Fruit fly (Drosophila melanogaster) whole organism, embryonic: ENCODE data around the gene ry.

Experiments
- Bgb ChIP-seq: fragments of 200-800 bp; sonication (Bioruptor generic); IDR thresholded peaks from 2 replicates; pipeline ENCODE4 v1.3.6; 2022; ENCODE audit warnings: missing biosample characterization, missing genetic modification characterization; ENCODE audit not compliant: partially characterized antibody
- CG10209 ChIP-seq: fragments of 200-800 bp; sonication (Bioruptor generic); optimal IDR thresholded peaks from 3 replicates; lab custom pipeline; 2017; ENCODE audit warnings: missing biosample characterization, mild to moderate bottlenecking, missing genetic modification characterization, missing genetic modification reagents
- CG10979 ChIP-seq: fragments of 200-800 bp; sonication (Bioruptor generic); optimal IDR thresholded peaks from 2 replicates; lab custom pipeline; 2018; ENCODE audit warnings: missing biosample characterization, mild to moderate bottlenecking, missing genetic modification characterization, moderate library complexity
- CG11456 ChIP-seq: fragments of 200-800 bp; sonication (Bioruptor generic); IDR thresholded peaks from 3 replicates; pipeline ENCODE4 v1.3.6; 2022; ENCODE audit warnings: missing biosample characterization, missing genetic modification characterization
- CG11504 ChIP-seq: fragments of 200-800 bp; sonication (Bioruptor generic); optimal IDR thresholded peaks from 3 replicates; lab custom pipeline; 2019; ENCODE audit warnings: missing biosample characterization, mild to moderate bottlenecking, missing genetic modification characterization, moderate library complexity
- CG12744 ChIP-seq: fragments of 200-800 bp; sonication (Bioruptor generic); optimal IDR thresholded peaks from 2 replicates; lab custom pipeline; 2016; ENCODE audit warnings: missing biosample characterization, missing genetic modification characterization
- CG14050 ChIP-seq: fragments of 200-800 bp; sonication (Bioruptor generic); IDR thresholded peaks from 3 replicates; pipeline ENCODE4 v1.3.6; 2022; ENCODE audit warnings: missing biosample characterization, missing genetic modification characterization
- CG16813 ChIP-seq: fragments of 200-800 bp; sonication (Bioruptor generic); IDR thresholded peaks from 3 replicates; pipeline ENCODE4 v1.3.6; 2022; ENCODE audit warnings: missing biosample characterization, missing genetic modification characterization; ENCODE audit not compliant: partially characterized antibody
- CG17829 ChIP-seq: fragments of 200-800 bp; optimal IDR thresholded peaks from 2 replicates; lab custom pipeline; 2019; ENCODE audit warnings: missing biosample characterization, mild to moderate bottlenecking, missing genetic modification characterization, moderate library complexity
- CG18599 ChIP-seq: fragments of 200-800 bp; sonication (Bioruptor generic); optimal IDR thresholded peaks from 3 replicates; lab custom pipeline; 2017; ENCODE audit warnings: missing biosample characterization, missing genetic modification characterization, mild to moderate bottlenecking, moderate library complexity, missing genetic modification reagents
- CG3163 ChIP-seq: fragments of 200-800 bp; sonication (Bioruptor generic); optimal IDR thresholded peaks from 3 replicates; lab custom pipeline; 2016; ENCODE audit warnings: missing biosample characterization, missing genetic modification characterization
- CG33557 ChIP-seq: fragments of 200-800 bp; sonication (Bioruptor generic); optimal IDR thresholded peaks from 2 replicates; lab custom pipeline; 2019; ENCODE audit warnings: missing biosample characterization, mild to moderate bottlenecking, missing genetic modification characterization, moderate library complexity
- CG6254 ChIP-seq: fragments of 200-800 bp; sonication (Bioruptor generic); optimal IDR thresholded peaks from 3 replicates; lab custom pipeline; 2017; ENCODE audit warnings: mild to moderate bottlenecking, missing biosample characterization, missing genetic modification reagents, missing genetic modification characterization
- CG9817 ChIP-seq: fragments of 200-800 bp; sonication (Bioruptor generic); optimal IDR thresholded peaks from 2 replicates; lab custom pipeline; 2018; ENCODE audit warnings: missing biosample characterization, mild to moderate bottlenecking, missing genetic modification characterization, moderate library complexity
- CTCF ChIP-seq: fragments of 200-800 bp; sonication (Bioruptor generic); optimal IDR thresholded peaks from 2 replicates; lab custom pipeline; 2017; ENCODE audit warnings: missing biosample characterization, mild to moderate bottlenecking, missing genetic modification characterization, moderate library complexity
- CoRest ChIP-seq: fragments of 200-800 bp; sonication (Bioruptor generic); optimal IDR thresholded peaks from 3 replicates; lab custom pipeline; 2018; ENCODE audit warnings: missing biosample characterization, mild to moderate bottlenecking, missing genetic modification characterization, moderate library complexity
- Ets65A ChIP-seq: fragments of 200-800 bp; sonication (Bioruptor generic); peaks from one replicate; lab custom pipeline; 2016; ENCODE audit warnings: missing biosample characterization, missing genetic modification characterization
- HHEX ChIP-seq: fragments of 200-800 bp; sonication (Bioruptor generic); optimal IDR thresholded peaks from 3 replicates; lab custom pipeline; 2017; ENCODE audit warnings: missing biosample characterization, mild to moderate bottlenecking, missing genetic modification characterization, missing genetic modification reagents
- HLH54F ChIP-seq: fragments of 200-800 bp; sonication (Bioruptor generic); optimal IDR thresholded peaks from 3 replicates; lab custom pipeline; 2016; ENCODE audit warnings: missing biosample characterization, missing genetic modification characterization
- Hr39 ChIP-seq: fragments of >200 bp; optimal IDR thresholded peaks from 2 replicates; lab custom pipeline; 2017
- Hr51 ChIP-seq, 2 experiments: fragments of 200-800 bp; sonication (Bioruptor generic); optimal IDR thresholded peaks; 2 replicates in 1 of 2; 3 replicates in 1 of 2; lab custom pipeline; 2016 to 2018; ENCODE audit warnings: missing biosample characterization in 2 of 2, missing genetic modification characterization in 2 of 2, mild to moderate bottlenecking in 1 of 2, moderate library complexity in 1 of 2
- Hsf ChIP-seq: fragments of 200-800 bp; sonication (Bioruptor generic); optimal IDR thresholded peaks from 3 replicates; lab custom pipeline; 2016; ENCODE audit warnings: missing biosample characterization, missing genetic modification characterization
- NFAT ChIP-seq: fragments of 200-800 bp; sonication (Bioruptor generic); IDR thresholded peaks from 2 replicates; pipeline ENCODE4 v1.3.6; 2022; ENCODE audit warnings: missing biosample characterization, missing genetic modification characterization
- Nf-YC ChIP-seq: fragments of 200-800 bp; optimal IDR thresholded peaks from 3 replicates; lab custom pipeline; 2019; ENCODE audit warnings: missing biosample characterization, mild to moderate bottlenecking, missing genetic modification characterization, moderate library complexity
- Opbp ChIP-seq: fragments of 200-800 bp; sonication (Bioruptor generic); IDR thresholded peaks from 3 replicates; pipeline ENCODE4 v1.3.6; 2022; ENCODE audit warnings: missing biosample characterization, missing genetic modification characterization; ENCODE audit not compliant: partially characterized antibody
- PHDP ChIP-seq: fragments of 200-800 bp; sonication (Bioruptor generic); optimal IDR thresholded peaks from 3 replicates; lab custom pipeline; 2018; ENCODE audit warnings: missing biosample characterization, mild to moderate bottlenecking, missing genetic modification characterization, moderate library complexity
- Pdp1 ChIP-seq, 2 experiments: fragments of 200-800 bp; sonication (Bioruptor generic); optimal IDR thresholded peaks; 3 replicates each; lab custom pipeline; 2016; ENCODE audit warnings: missing biosample characterization in 2 of 2, missing genetic modification characterization in 2 of 2, mild to moderate bottlenecking in 1 of 2, moderate library complexity in 1 of 2
- TFAM ChIP-seq: fragments of 200-800 bp; sonication (Bioruptor generic); optimal IDR thresholded peaks from 2 replicates; lab custom pipeline; 2017; ENCODE audit warnings: missing biosample characterization, missing genetic modification characterization, inconsistent platforms
- amos ChIP-seq: fragments of 200-800 bp; sonication (Bioruptor generic); IDR thresholded peaks from 2 replicates; pipeline ENCODE4 v1.3.6; 2022; ENCODE audit warnings: missing biosample characterization, missing genetic modification characterization; ENCODE audit not compliant: partially characterized antibody
- ci ChIP-seq: fragments of 200-800 bp; sonication (Bioruptor generic); IDR thresholded peaks from 3 replicates; pipeline ENCODE4 v1.3.6; 2022; ENCODE audit warnings: missing biosample characterization, missing genetic modification characterization
- crol ChIP-seq: fragments of 200-800 bp; sonication (Bioruptor generic); IDR thresholded peaks from 2 replicates; pipeline ENCODE4 v1.3.6; 2022; ENCODE audit warnings: missing biosample characterization, missing genetic modification characterization
- dmrt11E ChIP-seq: fragments of 200-800 bp; sonication (Bioruptor generic); optimal IDR thresholded peaks from 3 replicates; lab custom pipeline; 2018; ENCODE audit warnings: missing biosample characterization, mild to moderate bottlenecking, missing genetic modification characterization, moderate library complexity
- fd102C ChIP-seq: fragments of 200-800 bp; sonication (Bioruptor generic); optimal IDR thresholded peaks from 2 replicates; lab custom pipeline; 2018; ENCODE audit warnings: missing biosample characterization, mild to moderate bottlenecking, missing genetic modification characterization, moderate library complexity
- gcm ChIP-seq: fragments of 200-800 bp; sonication (Bioruptor generic); optimal IDR thresholded peaks from 2 replicates; lab custom pipeline; 2019; ENCODE audit warnings: missing biosample characterization, mild to moderate bottlenecking, missing genetic modification characterization, moderate library complexity
- gcm2 ChIP-seq: fragments of 200-800 bp; sonication (Bioruptor generic); optimal IDR thresholded peaks from 2 replicates; lab custom pipeline; 2016; ENCODE audit warnings: missing biosample characterization, missing genetic modification characterization
- insv ChIP-seq, 2 experiments: fragments of 200-800 bp; sonication (Bioruptor generic); optimal IDR thresholded peaks; 3 replicates each; lab custom pipeline; 2016 to 2018; ENCODE audit warnings: missing biosample characterization in 2 of 2, missing genetic modification characterization in 2 of 2
- lola ChIP-seq, 3 experiments: fragments of >200 bp in 2 of 3; fragments of 200-800 bp in 1 of 3; sonication (Bioruptor generic) in 1 of 3; optimal IDR thresholded peaks; 2 replicates each; lab custom pipeline; 2017 to 2019; ENCODE audit warnings: missing biosample characterization in 3 of 3, missing genetic modification characterization in 3 of 3, mild to moderate bottlenecking in 1 of 3, moderate library complexity in 1 of 3
- mam ChIP-seq: fragments of 200-800 bp; sonication (Bioruptor generic); optimal IDR thresholded peaks from 3 replicates; lab custom pipeline; 2016; ENCODE audit warnings: missing biosample characterization, missing genetic modification characterization
- pita ChIP-seq: fragments of 200-800 bp; sonication (Bioruptor generic); optimal IDR thresholded peaks from 2 replicates; lab custom pipeline; 2017; ENCODE audit warnings: missing biosample characterization, mild to moderate bottlenecking, missing genetic modification characterization
- pros ChIP-seq: fragments of 200-800 bp; sonication (Bioruptor generic); optimal IDR thresholded peaks from 3 replicates; lab custom pipeline; 2019; ENCODE audit warnings: missing biosample characterization, mild to moderate bottlenecking, missing genetic modification characterization, moderate library complexity
- ranshi ChIP-seq: fragments of 200-800 bp; sonication (Bioruptor generic); IDR thresholded peaks from 2 replicates; pipeline ENCODE4 v1.3.6; 2022; ENCODE audit warnings: missing biosample characterization, missing genetic modification characterization
- sim ChIP-seq: fragments of 200-800 bp; sonication (Bioruptor generic); IDR thresholded peaks from 2 replicates; pipeline ENCODE4 v1.3.6; 2022; ENCODE audit warnings: missing biosample characterization, missing genetic modification characterization
- sisA ChIP-seq: fragments of 200-800 bp; sonication (Bioruptor generic); IDR thresholded peaks from 2 replicates; pipeline ENCODE4 v1.3.6; 2022; ENCODE audit warnings: missing biosample characterization, missing genetic modification characterization
- sna ChIP-seq: fragments of 200-800 bp; sonication (Bioruptor generic); IDR thresholded peaks from 2 replicates; pipeline ENCODE4 v1.3.6; 2022; ENCODE audit warnings: missing biosample characterization, missing genetic modification characterization; ENCODE audit not compliant: partially characterized antibody
- sob ChIP-seq: fragments of 200-800 bp; sonication (Bioruptor generic); IDR thresholded peaks from 2 replicates; pipeline ENCODE4 v1.3.6; 2022; ENCODE audit warnings: missing biosample characterization, missing genetic modification characterization
- stwl ChIP-seq: fragments of 200-800 bp; sonication (Bioruptor generic); optimal IDR thresholded peaks from 3 replicates; lab custom pipeline; 2018; ENCODE audit warnings: missing biosample characterization, mild to moderate bottlenecking, missing genetic modification characterization, moderate library complexity

Gene ry

DNA sequence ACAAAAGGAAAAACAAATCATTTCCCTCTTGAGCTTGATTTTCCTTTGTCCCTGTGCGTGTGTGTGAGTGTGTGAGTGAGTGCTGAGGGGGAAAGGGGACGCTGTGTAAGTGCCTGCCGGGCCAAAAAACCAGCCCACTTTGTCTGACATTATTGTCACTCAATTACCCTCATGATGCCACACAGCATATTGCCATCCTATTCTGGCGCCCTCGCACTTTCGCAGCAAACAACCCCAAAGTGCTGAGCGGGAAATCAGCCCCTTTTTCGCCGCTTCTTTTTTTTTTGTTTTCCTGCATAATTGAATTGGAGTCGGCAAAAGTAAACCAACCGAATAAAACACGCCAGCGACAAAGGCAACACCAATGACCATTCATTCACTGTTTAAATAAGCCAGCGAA lies 43.4 kb downstream of the ry start (continued):
- TF ChIP-seq sisA (GFP tag; lab: Robert Waterston, UW) = no peak
- TF ChIP-seq gcm (GFP tag; lab: Kevin White, UChicago) = peak; percentile 25
- TF ChIP-seq crol (GFP tag; lab: Robert Waterston, UW) = 0 out of 2 replicates have a peak, but pooled peaks have one; percentile 29
- no peak for TF ChIP-seq Hr51 (GFP tag; optimal IDR thresholded peaks at IDR 0.05; lab: Kevin White, UChicago)
- peak; percentile 69 for TF ChIP-seq pros (GFP tag; lab: Kevin White, UChicago)
- peak; percentile 62 for TF ChIP-seq Nf-YC (tag; lab: Kevin White, UChicago)
- no peak for TF ChIP-seq Hr39
- TF ChIP-seq gcm2 (GFP tag; lab: Kevin White, UChicago) = no peak
- TF ChIP-seq, all 482 proteins: peak for 12

DNA sequence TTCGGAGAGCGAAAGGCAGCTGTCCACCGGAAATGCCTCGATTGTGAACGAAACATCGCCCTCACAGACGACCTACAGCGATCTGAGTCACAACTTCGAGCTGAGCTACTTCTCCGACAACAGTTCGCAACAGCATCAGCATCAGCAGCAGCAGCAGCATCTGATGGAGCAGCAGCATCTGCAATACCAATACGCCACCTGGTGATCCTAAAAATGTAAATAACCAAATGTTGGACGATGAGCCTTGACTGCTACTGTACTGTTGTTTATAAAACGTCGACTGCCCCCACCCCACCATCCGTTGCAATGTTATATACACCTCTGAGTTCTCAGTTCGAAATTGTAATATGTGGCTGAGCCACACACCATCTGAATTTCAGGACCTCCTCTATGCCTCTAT lies 44.9 kb downstream of the ry start:
- TF ChIP-seq CG12744 (GFP tag; lab: Kevin White, UChicago) (no peak), sim (GFP tag; lab: Robert Waterston, UW) (no peak), CTCF (GFP tag; lab: Kevin White, UChicago) (peak; percentile 89), Ets65A (GFP tag; lab: Kevin White, UChicago) (peak; percentile 73), CG10979 (tag; lab: Kevin White, UChicago) (peak; percentile 95), HHEX (GFP tag; lab: Kevin White, UChicago) (no peak)

DNA sequence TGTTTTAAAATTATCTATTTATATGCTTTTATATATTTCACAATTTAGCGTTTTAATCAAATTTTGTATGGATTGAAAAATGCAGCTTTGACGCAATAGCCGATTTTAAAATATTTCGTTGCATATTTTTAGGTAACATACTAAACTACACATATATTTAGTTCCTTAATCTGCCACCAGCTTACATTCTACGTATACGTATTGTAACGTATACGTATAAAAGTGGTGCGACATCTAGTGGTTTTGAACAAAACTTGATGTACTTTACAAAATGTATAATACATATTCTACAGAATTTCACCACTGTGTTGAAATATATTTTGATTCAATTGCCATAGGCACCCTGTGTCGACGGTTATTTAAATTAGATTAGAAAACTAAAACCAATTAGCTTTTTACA lies 45.9 kb downstream of the ry start:
- peak; percentile 70 for TF ChIP-seq CoRest
- peak; percentile 31 for TF ChIP-seq mam (GFP tag; lab: Kevin White, UChicago)
- TF ChIP-seq Bgb = peak; percentile 79
- peak; percentile 66 for TF ChIP-seq pita (GFP tag; lab: Kevin White, UChicago)
- TF ChIP-seq Pdp1 (GFP tag; optimal IDR thresholded peaks at IDR 0.05; lab: Kevin White, UChicago) = peak in 1 of 2 experiments; percentile 62
- TF ChIP-seq PHDP (tag; lab: Kevin White, UChicago) = peak; percentile 40
- TF ChIP-seq CG3163 (GFP tag; lab: Kevin White, UChicago) = peak; percentile 3
- no peak for TF ChIP-seq ranshi (GFP tag; lab: Robert Waterston, UW)
- TF ChIP-seq CG11504 (tag; lab: Kevin White, UChicago) = peak; percentile 46
- TF ChIP-seq HLH54F = peak; percentile 0
- peak; percentile 4 for TF ChIP-seq CG10209 (GFP tag; lab: Kevin White, UChicago)
- TF ChIP-seq CG18599 (GFP tag; lab: Kevin White, UChicago) = no peak
- peak; percentile 80 for TF ChIP-seq amos (GFP tag; lab: Robert Waterston, UW)
- no peak for TF ChIP-seq sna
- no peak for TF ChIP-seq stwl (tag; lab: Kevin White, UChicago)
- peak; percentile 65 for TF ChIP-seq CG16813 (GFP tag; lab: Robert Waterston, UW)
- peak; percentile 3 for TF ChIP-seq CG33557
- peak; percentile 38 for TF ChIP-seq CG9817 (tag; lab: Kevin White, UChicago)
- TF ChIP-seq ci (GFP tag; lab: Robert Waterston, UW) = peak; percentile 54; the same call in 2 of the 3 replicates
- peak; percentile 59 for TF ChIP-seq CG17829 (tag; lab: Kevin White, UChicago)
- peak; percentile 39; the same call in 1 of the 2 replicates for TF ChIP-seq sob (GFP tag; lab: Robert Waterston, UW)
- TF ChIP-seq CG6254 (GFP tag; lab: Kevin White, UChicago) = peak; percentile 99
- TF ChIP-seq insv (GFP tag; optimal IDR thresholded peaks at IDR 0.05; lab: Kevin White, UChicago) = peak in 1 of 2 experiments; percentile 74
- peak; percentile 43; the same call in 2 of the 3 replicates for TF ChIP-seq Opbp
- peak; percentile 43; the same call in 2 of the 3 replicates for TF ChIP-seq CG11456 (GFP tag; lab: Robert Waterston, UW)
- TF ChIP-seq fd102C (GFP tag; lab: Kevin White, UChicago) = peak; percentile 12
- TF ChIP-seq dmrt11E (tag; lab: Kevin White, UChicago) = peak; percentile 32
- TF ChIP-seq NFAT = peak; percentile 9; the same call in 1 of the 2 replicates
- TF ChIP-seq TFAM (GFP tag; lab: Kevin White, UChicago) = no peak
- peak in 1 of 3 experiments; percentile 3 for TF ChIP-seq lola (GFP tag; optimal IDR thresholded peaks at IDR 0.05; lab: Kevin White, UChicago)
- TF ChIP-seq Hsf (GFP tag; lab: Kevin White, UChicago) = peak; percentile 48
- TF ChIP-seq CG14050 (GFP tag; lab: Robert Waterston, UW) = no peak
- peak; percentile 94 for TF ChIP-seq Ets65A (GFP tag; lab: Kevin White, UChicago)
